Fruit fly (Drosophila melanogaster): ENCODE data around the gene CG7606.
A peak's percentile ranks its signal among the peaks of the same experiment; 100 is the strongest.

The CG7606 gene

DNA sequence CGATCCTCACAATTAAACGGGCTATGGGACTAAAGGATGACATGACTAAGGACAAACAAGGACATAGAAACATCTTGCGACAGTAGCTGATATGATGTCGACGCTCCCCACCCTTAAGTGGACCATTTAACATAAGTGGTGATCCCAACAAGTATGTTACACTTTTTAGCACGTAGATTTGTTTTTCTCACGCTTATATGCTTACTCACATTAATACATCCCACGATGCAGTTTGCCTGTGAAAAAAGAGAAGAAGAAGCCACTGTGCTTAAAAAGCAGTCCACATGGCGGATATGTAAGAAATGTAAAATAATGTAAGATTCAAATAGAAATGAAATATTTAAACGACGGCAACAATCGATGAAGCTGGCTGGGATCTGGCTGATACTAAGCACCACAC, 18.7 kb downstream of the CG7606 start (continued):
- TF ChIP-seq Dip3 (GFP tag; optimal IDR thresholded peaks at IDR 0.05) (no peak), CG6765 (GFP tag; optimal IDR thresholded peaks at IDR 0.05) (no peak), Opbp (GFP tag; IDR thresholded peaks at IDR 0.05; ENCODE audit: partially characterized antibody) (no peak), YL-1 (GFP tag; optimal IDR thresholded peaks at IDR 0.05) (no peak), org-1 (GFP tag; optimal IDR thresholded peaks at IDR 0.05) (no peak), Lim3 (GFP tag; IDR thresholded peaks at IDR 0.05) (no peak), Mes4 (GFP tag; optimal IDR thresholded peaks at IDR 0.05) (no peak), CG30403 (GFP tag; optimal IDR thresholded peaks at IDR 0.05) (no peak), CG30431 (GFP tag; optimal IDR thresholded peaks at IDR 0.05) (no peak)

dm6 chr3R:17615746-17616145, 19.4 kb downstream of the CG7606 start:
- TF ChIP-seq CG11398 (GFP tag; optimal IDR thresholded peaks at IDR 0.05) = no peak
- no peak for TF ChIP-seq Side (GFP tag; optimal IDR thresholded peaks at IDR 0.05)
- no peak for TF ChIP-seq Neu2 (GFP tag; optimal IDR thresholded peaks at IDR 0.05; ENCODE audit: borderline replicate concordance)
- TF ChIP-seq nom (GFP tag; optimal IDR thresholded peaks at IDR 0.05) = peak; percentile 11
- no peak for TF ChIP-seq CG15479 (GFP tag; optimal IDR thresholded peaks at IDR 0.05)
- TF ChIP-seq CG7963 (GFP tag; IDR thresholded peaks at IDR 0.05; ENCODE audit: partially characterized antibody) = no peak
- TF ChIP-seq vnd (GFP tag; IDR thresholded peaks at IDR 0.05; ENCODE audit: partially characterized antibody) = no peak
- TF ChIP-seq CG10462 (GFP tag; optimal IDR thresholded peaks at IDR 0.05) = no peak
- TF ChIP-seq CG11456 (GFP tag; IDR thresholded peaks at IDR 0.05) = 0 out of 3 replicates have a peak, but pooled peaks have one; percentile 9
- TF ChIP-seq CG2199 (GFP tag; IDR thresholded peaks at IDR 0.05) = 0 out of 3 replicates have a peak, but pooled peaks have one; percentile 58
- TF ChIP-seq Hr39 (optimal IDR thresholded peaks at IDR 0.05) = no peak
- no peak for TF ChIP-seq ci (GFP tag; IDR thresholded peaks at IDR 0.05)
- no peak for TF ChIP-seq Aef1 (GFP tag; IDR thresholded peaks at IDR 0.05)
- TF ChIP-seq nerfin-1 (tag; optimal IDR thresholded peaks at IDR 0.05) = no peak
- no peak for TF ChIP-seq aop (GFP tag; IDR thresholded peaks at IDR 0.05)
- no peak for TF ChIP-seq CG5245 (GFP tag; optimal IDR thresholded peaks at IDR 0.05)
- TF ChIP-seq Hmx (GFP tag; optimal IDR thresholded peaks at IDR 0.05) = no peak
- TF ChIP-seq CG34224 (GFP tag; IDR thresholded peaks at IDR 0.05; ENCODE audit: partially characterized antibody) = no peak
- no peak for TF ChIP-seq Elba2 (GFP tag; optimal IDR thresholded peaks at IDR 0.05)
- TF ChIP-seq NC2α (GFP tag; optimal IDR thresholded peaks at IDR 0.05) = no peak
- TF ChIP-seq Drgx (GFP tag; IDR thresholded peaks at IDR 0.05) = 0 out of 2 replicates have a peak, but pooled peaks have one; percentile 10
- TF ChIP-seq CG8924 (tag; optimal IDR thresholded peaks at IDR 0.05) = no peak
- peak; percentile 34 for TF ChIP-seq Bdp1 (GFP tag; optimal IDR thresholded peaks at IDR 0.05)
- no peak for TF ChIP-seq bcd (GFP tag; optimal IDR thresholded peaks at IDR 0.05)

DNA sequence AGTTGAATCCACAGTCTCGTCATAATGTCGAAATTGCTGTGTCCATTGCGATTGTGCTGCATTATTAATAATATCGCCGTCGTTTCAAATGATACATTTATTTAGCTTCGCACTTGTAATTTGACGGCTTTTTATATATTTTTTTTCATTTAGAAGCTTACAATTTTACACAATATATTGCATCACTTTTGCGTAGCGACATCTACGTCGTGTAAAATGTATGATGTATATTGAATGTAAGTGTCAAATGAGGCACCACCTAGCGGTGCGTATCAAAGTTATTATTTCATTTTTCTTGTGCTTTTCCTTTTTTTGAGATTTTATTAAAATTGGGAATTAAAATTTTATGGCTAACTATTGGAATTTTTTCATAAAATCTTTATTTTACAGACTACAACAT, 20.2 kb downstream of the CG7606 start:
- TF ChIP-seq CG12071 (GFP tag; optimal IDR thresholded peaks at IDR 0.05) = no peak
- TF ChIP-seq Dip2 (GFP tag; IDR thresholded peaks at IDR 0.05) = peak; percentile 81
- TF ChIP-seq Mad (GFP tag; optimal IDR thresholded peaks at IDR 0.05) = no peak
- no peak for TF ChIP-seq sima (GFP tag; optimal IDR thresholded peaks at IDR 0.05)
- TF ChIP-seq Opbp (GFP tag; IDR thresholded peaks at IDR 0.05; ENCODE audit: partially characterized antibody) = peak; percentile 54; the same call in 1 of the 3 replicates
- TF ChIP-seq CG7372 (GFP tag; IDR thresholded peaks at IDR 0.05) = no peak
- no peak for TF ChIP-seq H2.0 (GFP tag; IDR thresholded peaks at IDR 0.05)
- peak; percentile 37 for TF ChIP-seq Abd-B (GFP tag; optimal IDR thresholded peaks at IDR 0.05)
- TF ChIP-seq CG16863 (GFP tag; optimal IDR thresholded peaks at IDR 0.05) = no peak
- no peak for TF ChIP-seq CG11456 (GFP tag; IDR thresholded peaks at IDR 0.05)
- TF ChIP-seq chn (GFP tag; optimal IDR thresholded peaks at IDR 0.05) = no peak
- TF ChIP-seq Poxn (GFP tag; IDR thresholded peaks at IDR 0.05) = no peak
- TF ChIP-seq gsb-n (tag; optimal IDR thresholded peaks at IDR 0.05) = peak; percentile 6
- TF ChIP-seq sens (GFP tag) = peak; percentile 20
- no peak for TF ChIP-seq Sox100B (GFP tag; optimal IDR thresholded peaks at IDR 0.05)
- TF ChIP-seq CG17802 (tag; optimal IDR thresholded peaks at IDR 0.05) = no peak
- peak; percentile 93 for TF ChIP-seq CG2199 (GFP tag; IDR thresholded peaks at IDR 0.05)
- no peak for TF ChIP-seq Aef1 (GFP tag; IDR thresholded peaks at IDR 0.05)
- TF ChIP-seq pzg (GFP tag; optimal IDR thresholded peaks at IDR 0.05) = no peak
- no peak for TF ChIP-seq Scr (GFP tag; IDR thresholded peaks at IDR 0.05; ENCODE audit: partially characterized antibody)
- TF ChIP-seq lmd (GFP tag; IDR thresholded peaks at IDR 0.05) = no peak
- TF ChIP-seq CG6272 (GFP tag; IDR thresholded peaks at IDR 0.05) = 0 out of 2 replicates have a peak, but pooled peaks have one; percentile 45
